Fruit fly (Drosophila melanogaster) whole organism, embryonic: ENCODE measurements around the gene CG31627.
A peak's percentile ranks its signal among the peaks of the same experiment; 100 is the strongest.

Source experiments
- Aef1 ChIP-seq: fragments of 200-800 bp; sonication (Bioruptor generic); IDR thresholded peaks from 3 replicates; pipeline ENCODE4 v1.3.6; 2022; ENCODE audit warnings: missing biosample characterization, missing genetic modification characterization
- Atf3 ChIP-seq: fragments of 200-800 bp; sonication (Bioruptor generic); optimal IDR thresholded peaks from 3 replicates; lab custom pipeline; 2016; ENCODE audit warnings: missing biosample characterization, missing genetic modification characterization
- B-H2 ChIP-seq: fragments of 200-800 bp; sonication (Bioruptor generic); optimal IDR thresholded peaks from 2 replicates; lab custom pipeline; 2018; ENCODE audit warnings: missing biosample characterization, mild to moderate bottlenecking, missing genetic modification characterization
- CG11093 ChIP-seq: fragments of 200-800 bp; sonication (Bioruptor generic); IDR thresholded peaks from 3 replicates; pipeline ENCODE4 v1.3.6; 2022; ENCODE audit warnings: missing biosample characterization, missing genetic modification characterization
- CG11695 ChIP-seq: fragments of 200-800 bp; sonication (Bioruptor generic); IDR thresholded peaks from 3 replicates; pipeline ENCODE4 v1.3.6; 2022; ENCODE audit warnings: missing biosample characterization, missing genetic modification characterization
- CG12071 ChIP-seq: fragments of 200-800 bp; sonication (Bioruptor generic); optimal IDR thresholded peaks from 3 replicates; lab custom pipeline; 2018; ENCODE audit warnings: missing biosample characterization, mild to moderate bottlenecking, missing genetic modification characterization
- CG12659 ChIP-seq: fragments of 200-800 bp; sonication (Bioruptor generic); optimal IDR thresholded peaks from 3 replicates; lab custom pipeline; 2017; ENCODE audit warnings: mild to moderate bottlenecking, missing biosample characterization, missing genetic modification reagents, missing genetic modification characterization
- CG13123 ChIP-seq: fragments of 200-800 bp; sonication (Bioruptor generic); optimal IDR thresholded peaks from 2 replicates; lab custom pipeline; 2016; ENCODE audit warnings: missing biosample characterization, missing genetic modification characterization
- CG13296 ChIP-seq: fragments of 200-800 bp; sonication (Bioruptor generic); optimal IDR thresholded peaks from 3 replicates; lab custom pipeline; 2018; ENCODE audit warnings: missing biosample characterization, mild to moderate bottlenecking, missing genetic modification characterization
- CG15269 ChIP-seq: fragments of 200-800 bp; sonication (Bioruptor generic); optimal IDR thresholded peaks from 2 replicates; lab custom pipeline; 2018; ENCODE audit warnings: missing biosample characterization, mild to moderate bottlenecking, missing genetic modification characterization, moderate library complexity
- CG16815 ChIP-seq: fragments of 200-800 bp; sonication (Bioruptor generic); optimal IDR thresholded peaks from 3 replicates; lab custom pipeline; 2017; ENCODE audit warnings: missing biosample characterization, mild to moderate bottlenecking, missing genetic modification characterization
- CG17186 ChIP-seq: fragments of 200-800 bp; sonication (Bioruptor generic); optimal IDR thresholded peaks from 3 replicates; lab custom pipeline; 2017; ENCODE audit warnings: missing biosample characterization, missing genetic modification reagents, missing genetic modification characterization
- CG1792 ChIP-seq: fragments of 200-800 bp; sonication (Bioruptor generic); optimal IDR thresholded peaks from 2 replicates; lab custom pipeline; 2016; ENCODE audit warnings: missing biosample characterization, missing genetic modification characterization
- CG18764 ChIP-seq: fragments of 200-800 bp; sonication (Bioruptor generic); optimal IDR thresholded peaks from 3 replicates; lab custom pipeline; 2016; ENCODE audit warnings: missing biosample characterization, missing genetic modification characterization
- CG2120 ChIP-seq: fragments of 200-800 bp; sonication (Bioruptor generic); optimal IDR thresholded peaks from 3 replicates; lab custom pipeline; 2016; ENCODE audit warnings: missing biosample characterization, missing genetic modification characterization
- CG32772 ChIP-seq: fragments of 200-800 bp; sonication (Bioruptor generic); IDR thresholded peaks from 2 replicates; pipeline ENCODE4 v1.3.6; 2022; ENCODE audit warnings: missing biosample characterization, missing genetic modification characterization
- CG6254 ChIP-seq: fragments of 200-800 bp; sonication (Bioruptor generic); optimal IDR thresholded peaks from 3 replicates; lab custom pipeline; 2017; ENCODE audit warnings: mild to moderate bottlenecking, missing biosample characterization, missing genetic modification reagents, missing genetic modification characterization
- CG6689 ChIP-seq: fragments of 200-800 bp; sonication (Bioruptor generic); IDR thresholded peaks from 2 replicates; pipeline ENCODE4 v1.3.6; 2022; ENCODE audit warnings: missing biosample characterization, missing genetic modification characterization
- CG7786 ChIP-seq: fragments of 200-800 bp; sonication (Bioruptor generic); optimal IDR thresholded peaks from 2 replicates; lab custom pipeline; 2016; ENCODE audit warnings: missing biosample characterization, missing genetic modification characterization
- CG8089 ChIP-seq: fragments of 200-800 bp; sonication (Bioruptor generic); optimal IDR thresholded peaks from 3 replicates; lab custom pipeline; 2016; ENCODE audit warnings: missing biosample characterization, missing genetic modification characterization
- CG9437 ChIP-seq: fragments of 200-800 bp; sonication (Bioruptor generic); optimal IDR thresholded peaks from 2 replicates; lab custom pipeline; 2018; ENCODE audit warnings: missing biosample characterization, mild to moderate bottlenecking, missing genetic modification characterization
- CG9817 ChIP-seq: fragments of 200-800 bp; sonication (Bioruptor generic); optimal IDR thresholded peaks from 2 replicates; lab custom pipeline; 2018; ENCODE audit warnings: missing biosample characterization, mild to moderate bottlenecking, missing genetic modification characterization, moderate library complexity
- Chrac-16 ChIP-seq: fragments of 200-800 bp; sonication (Bioruptor generic); optimal IDR thresholded peaks from 3 replicates; lab custom pipeline; 2016; ENCODE audit warnings: missing biosample characterization, missing genetic modification characterization
- Deaf1 ChIP-seq: fragments of 200-800 bp; optimal IDR thresholded peaks from 3 replicates; lab custom pipeline; 2019; ENCODE audit warnings: missing biosample characterization, mild to moderate bottlenecking, missing genetic modification characterization, moderate library complexity
- Fer1 ChIP-seq: fragments of 200-800 bp; sonication (Bioruptor generic); optimal IDR thresholded peaks from 2 replicates; lab custom pipeline; 2017; ENCODE audit warnings: missing biosample characterization, mild to moderate bottlenecking, missing genetic modification characterization
- Gsc ChIP-seq: fragments of 200-800 bp; sonication (Bioruptor generic); IDR thresholded peaks from 2 replicates; pipeline ENCODE4 v1.3.6; 2022; ENCODE audit warnings: missing biosample characterization, missing genetic modification characterization
- H15 ChIP-seq: fragments of 200-800 bp; sonication (Bioruptor generic); IDR thresholded peaks from 3 replicates; pipeline ENCODE4 v1.3.6; 2022; ENCODE audit warnings: missing biosample characterization, missing genetic modification characterization
- Hey ChIP-seq: fragments of 200-800 bp; sonication (Bioruptor generic); optimal IDR thresholded peaks from 3 replicates; lab custom pipeline; 2018; ENCODE audit warnings: missing biosample characterization, mild to moderate bottlenecking, missing genetic modification characterization
- MBD-R2 ChIP-seq: fragments of 200-800 bp; sonication (Bioruptor generic); IDR thresholded peaks from 2 replicates; pipeline ENCODE4 v1.3.6; 2022; ENCODE audit warnings: missing biosample characterization, missing genetic modification characterization
- Mad ChIP-seq: fragments of 200-800 bp; sonication (Bioruptor generic); optimal IDR thresholded peaks from 2 replicates; lab custom pipeline; 2016; ENCODE audit warnings: missing biosample characterization, missing genetic modification characterization
- Max ChIP-seq: fragments of 200-800 bp; sonication (Bioruptor generic); optimal IDR thresholded peaks from 2 replicates; lab custom pipeline; 2016; ENCODE audit warnings: missing biosample characterization, mild to moderate bottlenecking, missing genetic modification characterization
- Mrtf ChIP-seq: fragments of 200-800 bp; sonication (Bioruptor generic); IDR thresholded peaks from 3 replicates; pipeline ENCODE4 v1.3.6; 2022; ENCODE audit warnings: missing biosample characterization, missing genetic modification characterization
- NFAT ChIP-seq: fragments of 200-800 bp; sonication (Bioruptor generic); IDR thresholded peaks from 2 replicates; pipeline ENCODE4 v1.3.6; 2022; ENCODE audit warnings: missing biosample characterization, missing genetic modification characterization
- Neu2 ChIP-seq: fragments of 200-800 bp; sonication (Bioruptor generic); optimal IDR thresholded peaks from 3 replicates; lab custom pipeline; 2016; ENCODE audit warnings: missing biosample characterization, missing genetic modification characterization, borderline replicate concordance
- Optix ChIP-seq: fragments of 200-800 bp; sonication (Bioruptor generic); IDR thresholded peaks from 3 replicates; pipeline ENCODE4 v1.3.6; 2022; ENCODE audit warnings: missing biosample characterization, missing genetic modification characterization
- Sin3A ChIP-seq: fragments of >200 bp; optimal IDR thresholded peaks from 2 replicates; lab custom pipeline; 2018
- Xrp1 ChIP-seq: fragments of 200-800 bp; sonication (Bioruptor generic); IDR thresholded peaks from 2 replicates; pipeline ENCODE4 v1.3.6; 2022; ENCODE audit warnings: missing biosample characterization, missing genetic modification characterization
- danr ChIP-seq: fragments of 200-800 bp; sonication (Bioruptor generic); IDR thresholded peaks from 2 replicates; pipeline ENCODE4 v1.3.6; 2022; ENCODE audit warnings: missing biosample characterization, missing genetic modification characterization
- disco-r ChIP-seq: fragments of 200-800 bp; sonication (Bioruptor generic); optimal IDR thresholded peaks from 2 replicates; lab custom pipeline; 2016; ENCODE audit warnings: missing biosample characterization, missing genetic modification characterization
- dmrt11E ChIP-seq: fragments of 200-800 bp; sonication (Bioruptor generic); optimal IDR thresholded peaks from 3 replicates; lab custom pipeline; 2018; ENCODE audit warnings: missing biosample characterization, mild to moderate bottlenecking, missing genetic modification characterization, moderate library complexity
- eyg ChIP-seq: fragments of 200-800 bp; sonication (Bioruptor generic); optimal IDR thresholded peaks from 3 replicates; lab custom pipeline; 2016; ENCODE audit warnings: missing biosample characterization, missing genetic modification characterization
- gt ChIP-seq: fragments of 200-800 bp; sonication (Bioruptor generic); IDR thresholded peaks from 2 replicates; pipeline ENCODE4 v1.3.6; 2022; ENCODE audit warnings: missing biosample characterization, missing genetic modification characterization
- ind ChIP-seq: fragments of 200-800 bp; sonication (Bioruptor generic); optimal IDR thresholded peaks from 3 replicates; lab custom pipeline; 2016; ENCODE audit warnings: missing biosample characterization, missing genetic modification characterization
- nom ChIP-seq: fragments of 200-800 bp; sonication (Bioruptor generic); optimal IDR thresholded peaks from 2 replicates; lab custom pipeline; 2017; ENCODE audit warnings: missing biosample characterization, missing genetic modification characterization, mild to moderate bottlenecking, moderate library complexity, missing genetic modification reagents
- oc ChIP-seq: fragments of 200-800 bp; sonication (Bioruptor generic); optimal IDR thresholded peaks from 2 replicates; lab custom pipeline; 2018; ENCODE audit warnings: missing biosample characterization, mild to moderate bottlenecking, missing genetic modification characterization, moderate library complexity
- seq ChIP-seq: fragments of 200-800 bp; sonication (Bioruptor generic); IDR thresholded peaks from 2 replicates; pipeline ENCODE4 v1.3.6; 2022; ENCODE audit warnings: missing biosample characterization, missing genetic modification characterization
- shn ChIP-seq: fragments of 200-800 bp; sonication (Bioruptor generic); optimal IDR thresholded peaks from 3 replicates; lab custom pipeline; 2016; ENCODE audit warnings: missing biosample characterization, missing genetic modification characterization
- so ChIP-seq: fragments of 200-800 bp; sonication (Bioruptor generic); IDR thresholded peaks from 3 replicates; pipeline ENCODE4 v1.3.6; 2022; ENCODE audit warnings: missing biosample characterization, missing genetic modification characterization
- sqz ChIP-seq: fragments of 200-800 bp; sonication (Bioruptor generic); optimal IDR thresholded peaks from 3 replicates; lab custom pipeline; 2018; ENCODE audit warnings: missing biosample characterization, mild to moderate bottlenecking, missing genetic modification characterization
- tna ChIP-seq: fragments of 200-800 bp; sonication (Bioruptor generic); IDR thresholded peaks from 2 replicates; pipeline ENCODE4 v1.3.6; 2022; ENCODE audit warnings: missing biosample characterization, missing genetic modification characterization; ENCODE audit not compliant: partially characterized antibody
- trh ChIP-seq: fragments of 200-800 bp; sonication (Bioruptor generic); optimal IDR thresholded peaks from 2 replicates; lab custom pipeline; 2016; ENCODE audit warnings: missing biosample characterization, missing genetic modification characterization
- unpg ChIP-seq: fragments of 200-800 bp; sonication (Bioruptor generic); optimal IDR thresholded peaks from 3 replicates; lab custom pipeline; 2018; ENCODE audit warnings: missing biosample characterization, mild to moderate bottlenecking, missing genetic modification characterization, moderate library complexity

CG31627 gene

dm6 chr2L:21149053-21149452 is 24.0 kb upstream of the CG31627 start (continued):
- TF ChIP-seq Chrac-16 (GFP tag; lab: Kevin White, UChicago), result peak; percentile 1
- TF ChIP-seq Atf3 (GFP tag; lab: Kevin White, UChicago), result no peak
- TF ChIP-seq Max (GFP tag; lab: Kevin White, UChicago), result no peak
- TF ChIP-seq ind, result peak; percentile 33
- TF ChIP-seq Gsc, result no peak
- 0 out of 3 replicates have a peak, but pooled peaks have one; percentile 44 for TF ChIP-seq CG11695 (GFP tag; lab: Robert Waterston, UW)
- TF ChIP-seq seq (GFP tag; lab: Robert Waterston, UW), result no peak
- peak; percentile 9 for TF ChIP-seq CG13123 (GFP tag; lab: Kevin White, UChicago)
- TF ChIP-seq CG2120 (GFP tag; lab: Kevin White, UChicago), result peak; percentile 65
- no peak for TF ChIP-seq eyg (GFP tag; lab: Kevin White, UChicago)
- TF ChIP-seq Deaf1 (tag; lab: Kevin White, UChicago), result no peak
- TF ChIP-seq CG32772 (GFP tag; lab: Robert Waterston, UW), result 0 out of 2 replicates have a peak, but pooled peaks have one; percentile 23
- no peak for TF ChIP-seq CG16815
- TF ChIP-seq CG17186, result no peak
- no peak for TF ChIP-seq Mad (GFP tag; lab: Kevin White, UChicago)
- TF ChIP-seq CG6254 (GFP tag; lab: Kevin White, UChicago), result peak; percentile 15
- TF ChIP-seq so (GFP tag; lab: Robert Waterston, UW), result peak; percentile 71; the same call in 1 of the 3 replicates
- TF ChIP-seq Hey, result no peak
- no peak for TF ChIP-seq CG8089 (GFP tag; lab: Kevin White, UChicago)
- TF ChIP-seq CG1792 (GFP tag; lab: Kevin White, UChicago), result no peak
- TF ChIP-seq Optix (GFP tag; lab: Robert Waterston, UW), result no peak
- no peak for TF ChIP-seq Sin3A
- TF ChIP-seq Fer1 (GFP tag; lab: Kevin White, UChicago), result peak; percentile 42
- TF ChIP-seq gt (GFP tag; lab: Robert Waterston, UW), result no peak
- TF ChIP-seq CG9437 (GFP tag; lab: Kevin White, UChicago), result peak; percentile 32
- TF ChIP-seq danr, result no peak
- peak; percentile 59 for TF ChIP-seq CG13296
- TF ChIP-seq CG18764 (GFP tag; lab: Kevin White, UChicago), result no peak
- TF ChIP-seq CG6689 (GFP tag; lab: Robert Waterston, UW), result peak; percentile 36; the same call in 1 of the 2 replicates
- no peak for TF ChIP-seq sqz (GFP tag; lab: Kevin White, UChicago)
- TF ChIP-seq CG12071 (GFP tag; lab: Kevin White, UChicago), result no peak
- TF ChIP-seq B-H2 (GFP tag; lab: Kevin White, UChicago), result peak; percentile 11
- TF ChIP-seq MBD-R2 (GFP tag; lab: Robert Waterston, UW), result peak; percentile 62
- TF ChIP-seq Mrtf (GFP tag; lab: Robert Waterston, UW), result no peak
- TF ChIP-seq NFAT (GFP tag; lab: Robert Waterston, UW), result peak; percentile 43; the same call in 1 of the 2 replicates
- peak; percentile 71 for TF ChIP-seq unpg (GFP tag; lab: Kevin White, UChicago)
- no peak for TF ChIP-seq CG9817
- peak; percentile 61 for TF ChIP-seq tna (GFP tag; lab: Robert Waterston, UW)
- peak; percentile 4 for TF ChIP-seq trh (GFP tag; lab: Kevin White, UChicago)
- TF ChIP-seq dmrt11E (tag; lab: Kevin White, UChicago), result peak; percentile 48
- peak; percentile 71 for TF ChIP-seq CG12659
- no peak for TF ChIP-seq disco-r (GFP tag; lab: Kevin White, UChicago)
- no peak for TF ChIP-seq Neu2 (GFP tag; lab: Kevin White, UChicago)
- TF ChIP-seq oc (tag; lab: Kevin White, UChicago), result no peak
- TF ChIP-seq H15 (GFP tag; lab: Robert Waterston, UW), result no peak
- no peak for TF ChIP-seq CG11093 (GFP tag; lab: Robert Waterston, UW)
- TF ChIP-seq CG7786 (GFP tag; lab: Kevin White, UChicago), result no peak
- TF ChIP-seq Aef1 (GFP tag; lab: Robert Waterston, UW), result peak; percentile 32; the same call in 1 of the 3 replicates
- TF ChIP-seq CG15269 (tag; lab: Kevin White, UChicago), result peak; percentile 70
- peak; percentile 66; the same call in 1 of the 2 replicates for TF ChIP-seq Xrp1 (GFP tag; lab: Robert Waterston, UW)
- TF ChIP-seq nom (GFP tag; lab: Kevin White, UChicago), result no peak
- no peak for TF ChIP-seq shn (GFP tag; lab: Kevin White, UChicago)
